Fruit fly (Drosophila melanogaster) whole organism, embryonic: ENCODE measurements around the gene CG15221.
A peak's percentile ranks its signal among the peaks of the same experiment; 100 is the strongest.

Source experiments
- ATbp ChIP-seq: fragments of 200-800 bp; sonication (Bioruptor generic); optimal IDR thresholded peaks from 2 replicates; lab custom pipeline; 2017; ENCODE audit warnings: missing biosample characterization, mild to moderate bottlenecking, missing genetic modification characterization, missing genetic modification reagents
- Ada2b ChIP-seq: fragments of 200-800 bp; sonication (Bioruptor generic); IDR thresholded peaks from 2 replicates; pipeline ENCODE4 v1.3.6; 2022; ENCODE audit warnings: missing biosample characterization, missing genetic modification characterization
- Blimp-1 ChIP-seq: fragments of 200-800 bp; sonication (Bioruptor generic); optimal IDR thresholded peaks from 3 replicates; lab custom pipeline; 2018; ENCODE audit warnings: missing biosample characterization, missing genetic modification characterization, mild to moderate bottlenecking, moderate library complexity, missing genetic modification reagents
- CG10959 ChIP-seq: fragments of 200-800 bp; sonication (Bioruptor generic); IDR thresholded peaks from 2 replicates; pipeline ENCODE4 v1.3.6; 2022; ENCODE audit warnings: missing biosample characterization, missing genetic modification characterization
- CG11456 ChIP-seq: fragments of 200-800 bp; sonication (Bioruptor generic); IDR thresholded peaks from 3 replicates; pipeline ENCODE4 v1.3.6; 2022; ENCODE audit warnings: missing biosample characterization, missing genetic modification characterization
- CG12942 ChIP-seq: fragments of 200-800 bp; sonication (Bioruptor generic); optimal IDR thresholded peaks from 3 replicates; lab custom pipeline; 2016; ENCODE audit warnings: missing biosample characterization, missing genetic modification characterization
- CG1602 ChIP-seq: fragments of 200-800 bp; sonication (Bioruptor generic); optimal IDR thresholded peaks from 3 replicates; lab custom pipeline; 2016; ENCODE audit warnings: missing biosample characterization, missing genetic modification characterization
- CG1647 ChIP-seq: fragments of 200-800 bp; sonication (Bioruptor generic); optimal IDR thresholded peaks from 3 replicates; lab custom pipeline; 2016; ENCODE audit warnings: missing biosample characterization, missing genetic modification characterization
- CG17328 ChIP-seq: fragments of 200-800 bp; sonication (Bioruptor generic); IDR thresholded peaks from 2 replicates; pipeline ENCODE4 v1.3.6; 2022; ENCODE audit warnings: missing biosample characterization, missing genetic modification characterization
- CG17385 ChIP-seq: fragments of 200-800 bp; sonication (Bioruptor generic); optimal IDR thresholded peaks from 3 replicates; lab custom pipeline; 2018; ENCODE audit warnings: missing biosample characterization, mild to moderate bottlenecking, missing genetic modification characterization
- CG30431 ChIP-seq: fragments of 200-800 bp; sonication (Bioruptor generic); optimal IDR thresholded peaks from 2 replicates; lab custom pipeline; 2017; ENCODE audit warnings: missing biosample characterization, missing genetic modification characterization
- CG31441 ChIP-seq: fragments of 200-800 bp; sonication (Bioruptor generic); IDR thresholded peaks from 2 replicates; pipeline ENCODE4 v1.3.6; 2022; ENCODE audit warnings: missing biosample characterization, missing genetic modification characterization
- CG3407 ChIP-seq: fragments of 200-800 bp; sonication (Bioruptor generic); optimal IDR thresholded peaks from 2 replicates; lab custom pipeline; 2018; ENCODE audit warnings: missing biosample characterization, mild to moderate bottlenecking, missing genetic modification characterization
- CG34376 ChIP-seq: fragments of 200-800 bp; sonication (Bioruptor generic); optimal IDR thresholded peaks from 2 replicates; lab custom pipeline; 2018; ENCODE audit warnings: missing biosample characterization, mild to moderate bottlenecking, missing genetic modification characterization
- CG5953 ChIP-seq: fragments of 200-800 bp; sonication (Bioruptor generic); IDR thresholded peaks from 2 replicates; pipeline ENCODE4 v1.3.6; 2022; ENCODE audit warnings: missing biosample characterization, missing genetic modification characterization
- CG7357 ChIP-seq: fragments of 200-800 bp; sonication (Bioruptor generic); IDR thresholded peaks from 3 replicates; pipeline ENCODE4 v1.3.6; 2022; ENCODE audit warnings: missing biosample characterization, missing genetic modification characterization
- CG9797 ChIP-seq: fragments of 200-800 bp; sonication (Bioruptor generic); optimal IDR thresholded peaks from 3 replicates; lab custom pipeline; 2018; ENCODE audit warnings: missing biosample characterization, mild to moderate bottlenecking, missing genetic modification characterization
- D ChIP-seq, 2 experiments: fragments of 200-800 bp in 1 of 2; fragments of >200 bp in 1 of 2; sonication (Bioruptor generic) in 1 of 2; optimal IDR thresholded peaks; 2 replicates in 1 of 2; 3 replicates in 1 of 2; lab custom pipeline; 2017; ENCODE audit warnings: mild to moderate bottlenecking in 1 of 2, missing biosample characterization in 1 of 2, missing genetic modification characterization in 1 of 2, missing genetic modification reagents in 1 of 2
- Dad ChIP-seq: fragments of 200-800 bp; sonication (Bioruptor generic); optimal IDR thresholded peaks from 3 replicates; lab custom pipeline; 2016; ENCODE audit warnings: missing biosample characterization, missing genetic modification characterization
- E2f2 ChIP-seq: fragments of 200-800 bp; sonication (Bioruptor generic); IDR thresholded peaks from 2 replicates; pipeline ENCODE4 v1.3.6; 2022; ENCODE audit warnings: missing biosample characterization, missing genetic modification characterization
- Elba2 ChIP-seq: fragments of 200-800 bp; sonication (Bioruptor generic); optimal IDR thresholded peaks from 3 replicates; lab custom pipeline; 2016; ENCODE audit warnings: missing biosample characterization, missing genetic modification characterization
- Fer3 ChIP-seq: fragments of 200-800 bp; sonication (Bioruptor generic); optimal IDR thresholded peaks from 2 replicates; lab custom pipeline; 2018; ENCODE audit warnings: missing biosample characterization, mild to moderate bottlenecking, missing genetic modification characterization, moderate library complexity
- NFAT ChIP-seq: fragments of 200-800 bp; sonication (Bioruptor generic); IDR thresholded peaks from 2 replicates; pipeline ENCODE4 v1.3.6; 2022; ENCODE audit warnings: missing biosample characterization, missing genetic modification characterization
- Opbp ChIP-seq: fragments of 200-800 bp; sonication (Bioruptor generic); IDR thresholded peaks from 3 replicates; pipeline ENCODE4 v1.3.6; 2022; ENCODE audit warnings: missing biosample characterization, missing genetic modification characterization; ENCODE audit not compliant: partially characterized antibody
- Sox100B ChIP-seq: fragments of 200-800 bp; sonication (Bioruptor generic); optimal IDR thresholded peaks from 3 replicates; lab custom pipeline; 2018; ENCODE audit warnings: missing biosample characterization, mild to moderate bottlenecking, missing genetic modification characterization
- Taf1 ChIP-seq: fragments of 200-800 bp; sonication (Bioruptor generic); IDR thresholded peaks from 2 replicates; pipeline ENCODE4 v1.3.6; 2022; ENCODE audit warnings: missing biosample characterization, missing genetic modification characterization
- Xbp1 ChIP-seq: fragments of 200-800 bp; sonication (Bioruptor generic); optimal IDR thresholded peaks from 3 replicates; lab custom pipeline; 2016; ENCODE audit warnings: missing biosample characterization, mild to moderate bottlenecking, missing genetic modification characterization
- bcd ChIP-seq: fragments of 200-800 bp; sonication (Bioruptor generic); optimal IDR thresholded peaks from 2 replicates; lab custom pipeline; 2017; ENCODE audit warnings: missing biosample characterization, mild to moderate bottlenecking, missing genetic modification characterization
- br ChIP-seq: fragments of >200 bp; optimal IDR thresholded peaks from 2 replicates; lab custom pipeline; 2017
- dpn ChIP-seq, 2 experiments: fragments of 200-800 bp; sonication (Bioruptor generic); optimal IDR thresholded peaks; 3 replicates each; lab custom pipeline; 2016; ENCODE audit warnings: missing biosample characterization in 2 of 2, missing genetic modification characterization in 2 of 2
- fd102C ChIP-seq: fragments of 200-800 bp; sonication (Bioruptor generic); optimal IDR thresholded peaks from 2 replicates; lab custom pipeline; 2018; ENCODE audit warnings: missing biosample characterization, mild to moderate bottlenecking, missing genetic modification characterization, moderate library complexity
- gem ChIP-seq: fragments of 200-800 bp; sonication (Bioruptor generic); optimal IDR thresholded peaks from 2 replicates; lab custom pipeline; 2019; ENCODE audit warnings: missing biosample characterization, mild to moderate bottlenecking, missing genetic modification characterization, moderate library complexity
- her ChIP-seq: fragments of 200-800 bp; sonication (Bioruptor generic); optimal IDR thresholded peaks from 2 replicates; lab custom pipeline; 2016; ENCODE audit warnings: missing biosample characterization, missing genetic modification characterization
- hth ChIP-seq: fragments of >200 bp; optimal IDR thresholded peaks from 2 replicates; lab custom pipeline; 2017; ENCODE audit warnings: inconsistent platforms
- lov ChIP-seq, 2 experiments: fragments of 200-800 bp in 1 of 2; fragments of >200 bp in 1 of 2; sonication (Bioruptor generic) in 1 of 2; IDR thresholded peaks in 1 of 2; optimal IDR thresholded peaks in 1 of 2; 2 replicates in 1 of 2; 3 replicates in 1 of 2; pipeline versions ENCODE4 v1.3.6 to Lab custom; 2017 to 2022; ENCODE audit warnings: missing biosample characterization in 1 of 2, missing genetic modification characterization in 1 of 2
- otp ChIP-seq: fragments of 200-800 bp; sonication (Bioruptor generic); IDR thresholded peaks from 3 replicates; pipeline ENCODE4, ENCODE4 v1.3.6; 2022; ENCODE audit warnings: missing biosample characterization, missing genetic modification characterization
- pho ChIP-seq: fragments of 200-800 bp; sonication (Bioruptor generic); optimal IDR thresholded peaks from 2 replicates; lab custom pipeline; 2016; ENCODE audit warnings: missing biosample characterization, missing genetic modification characterization
- prd ChIP-seq, 3 experiments: fragments of >200 bp in 2 of 3; fragments of 200-800 bp in 1 of 3; sonication (Bioruptor generic) in 1 of 3; optimal IDR thresholded peaks in 2 of 3; IDR thresholded peaks in 1 of 3; 2 replicates in 2 of 3; 3 replicates in 1 of 3; pipeline versions ENCODE4 v1.3.6 to Lab custom; 2017 to 2022; ENCODE audit warnings: missing biosample characterization in 1 of 3, missing genetic modification characterization in 1 of 3
- ranshi ChIP-seq: fragments of 200-800 bp; sonication (Bioruptor generic); IDR thresholded peaks from 2 replicates; pipeline ENCODE4 v1.3.6; 2022; ENCODE audit warnings: missing biosample characterization, missing genetic modification characterization
- seq ChIP-seq: fragments of 200-800 bp; sonication (Bioruptor generic); IDR thresholded peaks from 2 replicates; pipeline ENCODE4 v1.3.6; 2022; ENCODE audit warnings: missing biosample characterization, missing genetic modification characterization
- sisA ChIP-seq: fragments of 200-800 bp; sonication (Bioruptor generic); IDR thresholded peaks from 2 replicates; pipeline ENCODE4 v1.3.6; 2022; ENCODE audit warnings: missing biosample characterization, missing genetic modification characterization
- slou ChIP-seq: fragments of 200-800 bp; sonication (Bioruptor generic); optimal IDR thresholded peaks from 3 replicates; lab custom pipeline; 2016; ENCODE audit warnings: missing biosample characterization, missing genetic modification characterization
- stc ChIP-seq: fragments of 200-800 bp; sonication (Bioruptor generic); IDR thresholded peaks from 2 replicates; pipeline ENCODE4 v1.3.6; 2022; ENCODE audit warnings: missing biosample characterization, missing genetic modification characterization
- tna ChIP-seq: fragments of 200-800 bp; sonication (Bioruptor generic); IDR thresholded peaks from 2 replicates; pipeline ENCODE4 v1.3.6; 2022; ENCODE audit warnings: missing biosample characterization, missing genetic modification characterization; ENCODE audit not compliant: partially characterized antibody
- usp ChIP-seq: fragments of >200 bp; optimal IDR thresholded peaks from 2 replicates; lab custom pipeline; 2017; ENCODE audit warnings: missing biosample characterization, missing genetic modification characterization
- vnd ChIP-seq: fragments of 200-800 bp; sonication (Bioruptor generic); IDR thresholded peaks from 3 replicates; pipeline ENCODE4 v1.3.6; 2022; ENCODE audit warnings: missing biosample characterization, missing genetic modification characterization; ENCODE audit not compliant: partially characterized antibody
- wor ChIP-seq: fragments of 200-800 bp; sonication (Bioruptor generic); IDR thresholded peaks from 2 replicates; pipeline ENCODE4 v1.3.6; 2022; ENCODE audit warnings: missing biosample characterization, missing genetic modification characterization
- z ChIP-seq: fragments of 200-800 bp; sonication (Bioruptor generic); IDR thresholded peaks from 3 replicates; pipeline ENCODE4 v1.3.6; 2022; ENCODE audit warnings: missing biosample characterization, missing genetic modification characterization

The CG15221 gene

DNA sequence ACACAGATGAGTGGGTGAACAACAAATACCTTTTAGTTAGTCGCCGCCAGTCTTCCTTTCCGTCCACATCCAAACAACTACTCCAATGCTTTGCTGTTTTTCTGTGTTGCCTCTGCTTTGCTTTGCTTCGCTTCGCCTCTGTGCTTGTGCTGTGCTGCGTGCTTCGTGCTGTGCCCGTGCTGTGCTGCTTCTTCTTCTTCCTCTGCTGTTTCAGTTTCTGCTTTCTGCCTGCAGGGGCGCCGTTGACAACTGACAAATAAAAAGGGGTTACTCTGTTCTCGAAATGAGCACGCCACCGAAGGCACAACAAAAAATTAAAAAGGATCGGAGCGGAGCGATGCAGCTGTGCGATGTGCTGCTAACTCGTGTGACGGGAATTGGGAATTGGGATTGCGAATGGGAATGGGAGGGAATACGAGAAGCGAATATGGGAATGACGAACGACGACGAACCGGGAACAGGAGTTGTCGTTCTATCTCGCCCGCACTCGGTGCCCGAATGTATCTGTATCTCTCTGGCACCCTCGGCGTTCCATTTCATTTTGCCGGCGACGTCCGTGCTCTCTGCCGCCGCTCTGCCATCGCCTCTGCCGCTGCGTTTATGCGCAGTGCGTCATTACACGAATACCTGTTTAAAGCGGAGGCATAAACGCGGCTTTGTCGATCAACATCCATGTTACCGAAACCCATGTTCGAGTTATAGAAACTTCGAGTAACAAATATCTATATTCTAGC lies 9.3 kb upstream of the CG15221 start (continued):
- TF ChIP-seq D (optimal IDR thresholded peaks at IDR 0.05; lab: Kevin White, UChicago) (peak; percentile 29), D (GFP tag; optimal IDR thresholded peaks at IDR 0.05; lab: Kevin White, UChicago) (peak; percentile 0), CG30431 (GFP tag; lab: Kevin White, UChicago) (peak; percentile 53), hth (lab: Kevin White, UChicago) (no peak), CG17385 (GFP tag; lab: Kevin White, UChicago) (peak; percentile 98), tna (GFP tag; lab: Robert Waterston, UW) (no peak), bcd (GFP tag; lab: Kevin White, UChicago) (peak; percentile 78), E2f2 (peak; percentile 51), fd102C (no peak), br (lab: Kevin White, UChicago) (no peak), dpn (GFP tag; optimal IDR thresholded peaks at IDR 0.05; lab: Kevin White, UChicago) (peak; percentile 37 to 49), Fer3 (tag; lab: Kevin White, UChicago) (peak; percentile 64), CG34376 (peak; percentile 31), ranshi (GFP tag; lab: Robert Waterston, UW) (peak; percentile 71; the same call in 1 of the 2 replicates), Blimp-1 (GFP tag; lab: Kevin White, UChicago) (peak; percentile 40), CG12942 (GFP tag; lab: Kevin White, UChicago) (peak; percentile 8), CG7357 (GFP tag; lab: Robert Waterston, UW) (peak; percentile 46; the same call in 1 of the 3 replicates), ATbp (GFP tag; lab: Kevin White, UChicago) (peak; percentile 30), otp (no peak; the same call in 2 of the 3 replicates), CG31441 (GFP tag; lab: Robert Waterston, UW) (peak; percentile 63; the same call in 1 of the 2 replicates), sisA (peak; percentile 73), prd (optimal IDR thresholded peaks at IDR 0.05; lab: Kevin White, UChicago) (no peak), prd (GFP tag; IDR thresholded peaks at IDR 0.05; lab: Robert Waterston, UW) (peak; percentile 77), CG17328 (GFP tag; lab: Robert Waterston, UW) (no peak), CG1647 (GFP tag; lab: Kevin White, UChicago) (no peak), Opbp (GFP tag; lab: Robert Waterston, UW) (no peak; the same call in 2 of the 3 replicates), CG9797 (GFP tag; lab: Kevin White, UChicago) (peak; percentile 3), Ada2b (0 out of 2 replicates have a peak, but pooled peaks have one; percentile 51), Sox100B (peak; percentile 43), lov (optimal IDR thresholded peaks at IDR 0.05; lab: Kevin White, UChicago) (no peak), lov (GFP tag; IDR thresholded peaks at IDR 0.05; lab: Robert Waterston, UW) (peak; percentile 60; the same call in 2 of the 3 replicates), Taf1 (GFP tag; lab: Robert Waterston, UW) (peak; percentile 36; the same call in 1 of the 2 replicates), wor (GFP tag; lab: Robert Waterston, UW) (no peak), NFAT (peak; percentile 62; the same call in 1 of the 2 replicates), Xbp1 (peak; percentile 58), usp (GFP tag; lab: Kevin White, UChicago) (no peak), gem (peak; percentile 71), CG3407 (GFP tag; lab: Kevin White, UChicago) (peak; percentile 25), CG1602 (GFP tag; lab: Kevin White, UChicago) (no peak), CG5953 (GFP tag; lab: Robert Waterston, UW) (peak; percentile 63), seq (peak; percentile 62), z (GFP tag; lab: Robert Waterston, UW) (peak; percentile 43; the same call in 1 of the 3 replicates), stc (GFP tag; lab: Robert Waterston, UW) (peak; percentile 73; the same call in 1 of the 2 replicates), Elba2 (GFP tag; lab: Kevin White, UChicago) (no peak), CG11456 (GFP tag; lab: Robert Waterston, UW) (peak; percentile 87), her (GFP tag; lab: Kevin White, UChicago) (peak; percentile 55), Dad (peak; percentile 76), CG10959 (GFP tag; lab: Robert Waterston, UW) (peak; percentile 55), vnd (GFP tag; lab: Robert Waterston, UW) (no peak), slou (no peak), pho (peak; percentile 79)
